Worm (Caenorhabditis elegans): ENCODE measurements around the gene col-173.

DNA sequence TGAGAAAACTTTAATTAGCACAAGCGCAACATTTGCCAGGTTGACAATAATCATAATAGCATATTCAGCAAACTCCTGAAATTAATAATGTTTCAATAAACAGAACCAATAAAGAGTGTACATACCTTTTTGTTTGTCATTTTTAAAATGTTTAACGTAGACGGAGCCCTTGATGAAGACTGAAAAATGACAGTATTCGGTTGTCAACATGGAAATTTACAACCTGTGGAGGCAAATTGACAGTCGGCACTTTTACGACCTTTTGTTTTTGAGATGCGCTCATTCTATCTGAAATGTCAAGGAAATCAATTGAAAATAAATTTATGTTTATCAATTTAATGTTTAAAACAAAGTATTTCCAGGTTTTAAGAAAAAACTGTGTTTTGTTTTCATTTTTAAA, 7.1 kb upstream of the col-173 start:
- TF ChIP-seq ama-1 (optimal IDR thresholded peaks at IDR 0.05), result no peak
- TF ChIP-seq ama-1 (GFP tag; optimal IDR thresholded peaks at IDR 0.05), result no peak
- no peak for TF ChIP-seq unc-62 (GFP tag; optimal IDR thresholded peaks at IDR 0.05)
- no peak for TF ChIP-seq snpc-4 (GFP tag; optimal IDR thresholded peaks at IDR 0.05)
- no peak for TF ChIP-seq snpc-4 (tag; optimal IDR thresholded peaks at IDR 0.05)
- TF ChIP-seq F57A8.1 (GFP tag; optimal IDR thresholded peaks at IDR 0.05), result no peak
- TF ChIP-seq ceh-79 (tag; optimal IDR thresholded peaks at IDR 0.05), result no peak
- TF ChIP-seq lsl-1 (GFP tag; optimal IDR thresholded peaks at IDR 0.05), result no peak
- no peak for TF ChIP-seq mel-28 (tag; optimal IDR thresholded peaks at IDR 0.05; ENCODE audit: borderline replicate concordance)
- no peak for TF ChIP-seq T07F8.4 (tag; optimal IDR thresholded peaks at IDR 0.05)
- no peak for TF ChIP-seq sea-2 (GFP tag; IDR thresholded peaks at IDR 0.05)
- TF ChIP-seq cebp-1 (GFP tag; IDR thresholded peaks at IDR 0.05), result no peak
- no peak for TF ChIP-seq cebp-1 (tag; optimal IDR thresholded peaks at IDR 0.05)
- TF ChIP-seq lag-1 (GFP tag; IDR thresholded peaks at IDR 0.05), result no peak
- no peak for TF ChIP-seq tlf-1 (GFP tag; optimal IDR thresholded peaks at IDR 0.05)
